Worm (Caenorhabditis elegans): ENCODE results near the gene his-3.

The his-3 gene

ce11 chrV:16062788-16063187 is 22.2 kb downstream of the his-3 start, which contains the start of gene F14H3.14:
Gene F14H3.14, minus strand, starts transcription at chrV:16062888.
- TF ChIP-seq sox-2 (GFP tag; IDR thresholded peaks at IDR 0.05): no peak
- no peak for TF ChIP-seq hlh-15 (tag; optimal IDR thresholded peaks at IDR 0.05)
- TF ChIP-seq unc-86 (tag; optimal IDR thresholded peaks at IDR 0.05): no peak
- TF ChIP-seq ahr-1 (tag; optimal IDR thresholded peaks at IDR 0.05): no peak

ce11 chrV:16068938-16069337 is 28.3 kb downstream of the his-3 start, which contains the start of gene cyp-35D1:
Gene cyp-35D1, plus strand, starts transcription at chrV:16069238.
- TF ChIP-seq ceh-14 (tag; optimal IDR thresholded peaks at IDR 0.05) (no peak), ceh-19 (GFP tag; optimal IDR thresholded peaks at IDR 0.05) (no peak), elt-2 (tag; optimal IDR thresholded peaks at IDR 0.05) (peak; percentile 4), ttx-3 (tag; optimal IDR thresholded peaks at IDR 0.05) (no peak)

- TF ChIP-seq ceh-45 (GFP tag; IDR thresholded peaks at IDR 0.05): no peak
- TF ChIP-seq elt-2 (tag; optimal IDR thresholded peaks at IDR 0.05): peak; percentile 52
These were observed 30.6 kb downstream of the his-3 start, which contains the start of gene nhr-176 for ce11 chrV:16071167-16071566. Gene nhr-176, plus strand, starts transcription at chrV:16071325.

- TF ChIP-seq ceh-34 (tag; optimal IDR thresholded peaks at IDR 0.05) (no peak), gmeb-2 (tag; optimal IDR thresholded peaks at IDR 0.05) (no peak), K02D7.2 (tag; optimal IDR thresholded peaks at IDR 0.05) (no peak), F13H6.1 (tag; optimal IDR thresholded peaks at IDR 0.05) (no peak), ahr-1 (tag; optimal IDR thresholded peaks at IDR 0.05) (no peak)
These were observed 33.2 kb downstream of the his-3 start, which contains the start of gene srj-10 for ce11 chrV:16073856-16074255. Gene srj-10, minus strand, starts transcription at chrV:16073956.

- TF ChIP-seq F13H6.1 (tag; optimal IDR thresholded peaks at IDR 0.05): no peak
- TF ChIP-seq unc-3 (GFP tag; conservative IDR thresholded peaks at IDR 0.05): no peak
- no peak for TF ChIP-seq unc-3 (tag; optimal IDR thresholded peaks at IDR 0.05)
- no peak for TF ChIP-seq zip-5 (tag; optimal IDR thresholded peaks at IDR 0.05)
- TF ChIP-seq ztf-16 (tag; optimal IDR thresholded peaks at IDR 0.05): no peak
- TF ChIP-seq pat-9 (tag; optimal IDR thresholded peaks at IDR 0.05): no peak
- TF ChIP-seq fax-1 (tag; optimal IDR thresholded peaks at IDR 0.05): no peak
- no peak for TF ChIP-seq pros-1 (tag; optimal IDR thresholded peaks at IDR 0.05)
- no peak for TF ChIP-seq nhr-232 (tag; optimal IDR thresholded peaks at IDR 0.05)
- TF ChIP-seq ttx-3 (tag; optimal IDR thresholded peaks at IDR 0.05): no peak
- TF ChIP-seq dmd-4 (tag; optimal IDR thresholded peaks at IDR 0.05; ENCODE audit: borderline replicate concordance): no peak
- TF ChIP-seq ceh-34 (tag; optimal IDR thresholded peaks at IDR 0.05): no peak
- no peak for TF ChIP-seq pax-1 (tag; optimal IDR thresholded peaks at IDR 0.05)
- TF ChIP-seq sox-4 (tag; optimal IDR thresholded peaks at IDR 0.05): no peak
- no peak for TF ChIP-seq K02D7.2 (tag; optimal IDR thresholded peaks at IDR 0.05)
- TF ChIP-seq pqm-1 (tag; optimal IDR thresholded peaks at IDR 0.05): no peak
- no peak for TF ChIP-seq unc-42 (tag; optimal IDR thresholded peaks at IDR 0.05)
- TF ChIP-seq mec-3 (tag; optimal IDR thresholded peaks at IDR 0.05; ENCODE audit: borderline replicate concordance): no peak
- TF ChIP-seq eyg-1 (tag; optimal IDR thresholded peaks at IDR 0.05): no peak
- no peak for TF ChIP-seq pha-4 (tag; optimal IDR thresholded peaks at IDR 0.05)
- no peak for TF ChIP-seq dve-1 (tag; optimal IDR thresholded peaks at IDR 0.05)
These were observed 34.7 kb downstream of the his-3 start, which contains the start of the genes F14H3.12 and srj-29 for ce11 chrV:16075250-16075709. Gene F14H3.12, minus strand, starts transcription at chrV:16075323. Gene srj-29, plus strand, starts transcription at chrV:16075659.

ce11 chrV:16080039-16080438 is 39.4 kb downstream of the his-3 start:
- TF ChIP-seq elt-2 (tag; optimal IDR thresholded peaks at IDR 0.05): peak; percentile 41
- no peak for TF ChIP-seq pha-4 (tag; optimal IDR thresholded peaks at IDR 0.05)

- no peak for TF ChIP-seq hlh-13 (GFP tag; optimal IDR thresholded peaks at IDR 0.05)
- TF ChIP-seq dve-1 (tag; optimal IDR thresholded peaks at IDR 0.05): no peak
- TF ChIP-seq ahr-1 (tag; optimal IDR thresholded peaks at IDR 0.05): no peak
- TF ChIP-seq zip-5 (tag; optimal IDR thresholded peaks at IDR 0.05): no peak
- TF ChIP-seq elt-4 (tag; optimal IDR thresholded peaks at IDR 0.05): no peak
- no peak for TF ChIP-seq ceh-34 (tag; optimal IDR thresholded peaks at IDR 0.05)
- no peak for TF ChIP-seq ref-2 (tag; optimal IDR thresholded peaks at IDR 0.05)
- no peak for TF ChIP-seq ceh-9 (tag; optimal IDR thresholded peaks at IDR 0.05)
- TF ChIP-seq pax-1 (tag; optimal IDR thresholded peaks at IDR 0.05): no peak
- TF ChIP-seq ceh-14 (tag; optimal IDR thresholded peaks at IDR 0.05): no peak
- no peak for TF ChIP-seq unc-55 (GFP tag; optimal IDR thresholded peaks at IDR 0.05)
These were observed 40.1 kb downstream of the his-3 start for ce11 chrV:16080678-16081077.

All from whole organism, late embryonic.